Fruit fly (Drosophila melanogaster) whole organism, embryonic: ENCODE results near the gene Cat.

Experiments
- Ada2b ChIP-seq: fragments of 200-800 bp; sonication (Bioruptor generic); IDR thresholded peaks from 2 replicates; pipeline ENCODE4 v1.3.6; 2022; ENCODE audit warnings: missing biosample characterization, missing genetic modification characterization
- CG10321 ChIP-seq: fragments of 200-800 bp; sonication (Bioruptor generic); IDR thresholded peaks from 2 replicates; pipeline ENCODE4 v1.3.6; 2022; ENCODE audit warnings: missing biosample characterization, missing genetic modification characterization
- CG10366 ChIP-seq: fragments of 200-800 bp; sonication (Bioruptor generic); IDR thresholded peaks from 2 replicates; pipeline ENCODE4 v1.3.6; 2022; ENCODE audit warnings: missing biosample characterization, missing genetic modification characterization
- CG10431 ChIP-seq: fragments of 200-800 bp; sonication (Bioruptor generic); optimal IDR thresholded peaks from 3 replicates; lab custom pipeline; 2018; ENCODE audit warnings: missing biosample characterization, mild to moderate bottlenecking, missing genetic modification characterization
- CG10654 ChIP-seq: fragments of 200-800 bp; sonication (Bioruptor generic); optimal IDR thresholded peaks from 2 replicates; lab custom pipeline; 2016; ENCODE audit warnings: missing biosample characterization, missing genetic modification characterization
- CG11085 ChIP-seq: fragments of 200-800 bp; sonication (Bioruptor generic); IDR thresholded peaks from 2 replicates; pipeline ENCODE4 v1.3.6; 2022; ENCODE audit warnings: missing biosample characterization, missing genetic modification characterization
- CG11504 ChIP-seq: fragments of 200-800 bp; sonication (Bioruptor generic); optimal IDR thresholded peaks from 3 replicates; lab custom pipeline; 2019; ENCODE audit warnings: missing biosample characterization, mild to moderate bottlenecking, missing genetic modification characterization, moderate library complexity
- CG12391 ChIP-seq: fragments of 200-800 bp; sonication (Bioruptor generic); optimal IDR thresholded peaks from 3 replicates; lab custom pipeline; 2018; ENCODE audit warnings: missing biosample characterization, mild to moderate bottlenecking, missing genetic modification characterization, moderate library complexity
- CG13287 ChIP-seq: fragments of 200-800 bp; sonication (Bioruptor generic); IDR thresholded peaks from 2 replicates; pipeline ENCODE4 v1.3.6; 2022; ENCODE audit warnings: missing biosample characterization, missing genetic modification characterization; ENCODE audit not compliant: partially characterized antibody
- CG14860 ChIP-seq: fragments of 200-800 bp; sonication (Bioruptor generic); IDR thresholded peaks from 3 replicates; pipeline ENCODE4 v1.3.6; 2022; ENCODE audit warnings: missing biosample characterization, missing genetic modification characterization; ENCODE audit not compliant: partially characterized antibody
- CG15514 ChIP-seq: fragments of 200-800 bp; sonication (Bioruptor generic); optimal IDR thresholded peaks from 3 replicates; lab custom pipeline; 2017; ENCODE audit warnings: missing biosample characterization, missing genetic modification characterization, mild to moderate bottlenecking, moderate library complexity, missing genetic modification reagents
- CG16863 ChIP-seq: fragments of 200-800 bp; sonication (Bioruptor generic); optimal IDR thresholded peaks from 3 replicates; lab custom pipeline; 2016; ENCODE audit warnings: missing biosample characterization, missing genetic modification characterization
- CG17829 ChIP-seq: fragments of 200-800 bp; optimal IDR thresholded peaks from 2 replicates; lab custom pipeline; 2019; ENCODE audit warnings: missing biosample characterization, mild to moderate bottlenecking, missing genetic modification characterization, moderate library complexity
- CG17912 ChIP-seq: fragments of 200-800 bp; sonication (Bioruptor generic); optimal IDR thresholded peaks from 2 replicates; lab custom pipeline; 2018; ENCODE audit warnings: missing biosample characterization, mild to moderate bottlenecking, missing genetic modification characterization
- CG18476 ChIP-seq: fragments of 200-800 bp; sonication (Bioruptor generic); optimal IDR thresholded peaks from 2 replicates; lab custom pipeline; 2016; ENCODE audit warnings: missing biosample characterization, mild to moderate bottlenecking, missing genetic modification characterization
- CG30431 ChIP-seq: fragments of 200-800 bp; sonication (Bioruptor generic); optimal IDR thresholded peaks from 2 replicates; lab custom pipeline; 2017; ENCODE audit warnings: missing biosample characterization, missing genetic modification characterization
- CG31388 ChIP-seq: fragments of 200-800 bp; sonication (Bioruptor generic); optimal IDR thresholded peaks from 2 replicates; lab custom pipeline; 2016; ENCODE audit warnings: missing biosample characterization, missing genetic modification characterization
- CG31441 ChIP-seq: fragments of 200-800 bp; sonication (Bioruptor generic); IDR thresholded peaks from 2 replicates; pipeline ENCODE4 v1.3.6; 2022; ENCODE audit warnings: missing biosample characterization, missing genetic modification characterization
- CG32767 ChIP-seq: fragments of 200-800 bp; sonication (Bioruptor generic); IDR thresholded peaks from 2 replicates; pipeline ENCODE4 v1.3.6; 2022; ENCODE audit warnings: missing biosample characterization, missing genetic modification characterization
- CG34376 ChIP-seq: fragments of 200-800 bp; sonication (Bioruptor generic); optimal IDR thresholded peaks from 2 replicates; lab custom pipeline; 2018; ENCODE audit warnings: missing biosample characterization, mild to moderate bottlenecking, missing genetic modification characterization
- CG3726 ChIP-seq: fragments of 200-800 bp; sonication (Bioruptor generic); IDR thresholded peaks from 3 replicates; pipeline ENCODE4, ENCODE4 v1.3.6; 2022; ENCODE audit warnings: missing biosample characterization, missing genetic modification characterization
- CG6175 ChIP-seq: fragments of 200-800 bp; sonication (Bioruptor generic); IDR thresholded peaks from 3 replicates; pipeline ENCODE4 v1.3.6; 2022; ENCODE audit warnings: missing biosample characterization, missing genetic modification characterization
- CG6254 ChIP-seq: fragments of 200-800 bp; sonication (Bioruptor generic); optimal IDR thresholded peaks from 3 replicates; lab custom pipeline; 2017; ENCODE audit warnings: mild to moderate bottlenecking, missing biosample characterization, missing genetic modification reagents, missing genetic modification characterization
- CG7271 ChIP-seq: fragments of 200-800 bp; sonication (Bioruptor generic); optimal IDR thresholded peaks from 2 replicates; lab custom pipeline; 2018; ENCODE audit warnings: missing biosample characterization, mild to moderate bottlenecking, missing genetic modification characterization, moderate library complexity
- CG7357 ChIP-seq: fragments of 200-800 bp; sonication (Bioruptor generic); IDR thresholded peaks from 3 replicates; pipeline ENCODE4 v1.3.6; 2022; ENCODE audit warnings: missing biosample characterization, missing genetic modification characterization
- CG9609 ChIP-seq: fragments of 200-800 bp; sonication (Bioruptor generic); optimal IDR thresholded peaks from 3 replicates; lab custom pipeline; 2016; ENCODE audit warnings: missing biosample characterization, missing genetic modification characterization
- Chrac-16 ChIP-seq: fragments of 200-800 bp; sonication (Bioruptor generic); optimal IDR thresholded peaks from 3 replicates; lab custom pipeline; 2016; ENCODE audit warnings: missing biosample characterization, missing genetic modification characterization
- D19A ChIP-seq: fragments of 200-800 bp; optimal IDR thresholded peaks from 3 replicates; lab custom pipeline; 2019; ENCODE audit warnings: missing biosample characterization, mild to moderate bottlenecking, missing genetic modification characterization, moderate library complexity
- Gsc ChIP-seq: fragments of 200-800 bp; sonication (Bioruptor generic); IDR thresholded peaks from 2 replicates; pipeline ENCODE4 v1.3.6; 2022; ENCODE audit warnings: missing biosample characterization, missing genetic modification characterization
- Gug ChIP-seq: fragments of 200-800 bp; sonication (Bioruptor generic); IDR thresholded peaks from 4 replicates; pipeline ENCODE4 v1.3.6; 2022; ENCODE audit warnings: missing biosample characterization, missing genetic modification characterization
- Hmx ChIP-seq: fragments of 200-800 bp; sonication (Bioruptor generic); optimal IDR thresholded peaks from 2 replicates; lab custom pipeline; 2016; ENCODE audit warnings: missing biosample characterization, missing genetic modification characterization
- Rfx ChIP-seq: fragments of 200-800 bp; sonication (Bioruptor generic); IDR thresholded peaks from 2 replicates; pipeline ENCODE4 v1.3.6; 2022; ENCODE audit warnings: missing biosample characterization, missing genetic modification characterization
- al ChIP-seq: fragments of 200-800 bp; sonication (Bioruptor generic); IDR thresholded peaks from 2 replicates; pipeline ENCODE4 v1.3.6; 2022; ENCODE audit warnings: missing biosample characterization, missing genetic modification characterization
- ase ChIP-seq: fragments of 200-800 bp; sonication (Bioruptor generic); IDR thresholded peaks from 3 replicates; pipeline ENCODE4 v1.3.6; 2022; ENCODE audit warnings: missing biosample characterization, missing genetic modification characterization
- bab2 ChIP-seq: fragments of 200-800 bp; sonication (Bioruptor generic); optimal IDR thresholded peaks from 2 replicates; lab custom pipeline; 2016; ENCODE audit warnings: missing biosample characterization, missing genetic modification characterization
- chn ChIP-seq: fragments of 200-800 bp; sonication (Bioruptor generic); optimal IDR thresholded peaks from 2 replicates; lab custom pipeline; 2016; ENCODE audit warnings: missing biosample characterization, missing genetic modification characterization
- ci ChIP-seq: fragments of 200-800 bp; sonication (Bioruptor generic); IDR thresholded peaks from 3 replicates; pipeline ENCODE4 v1.3.6; 2022; ENCODE audit warnings: missing biosample characterization, missing genetic modification characterization
- corto ChIP-seq: fragments of 200-800 bp; sonication (Bioruptor generic); optimal IDR thresholded peaks from 2 replicates; lab custom pipeline; 2016; ENCODE audit warnings: missing biosample characterization, mild to moderate bottlenecking, missing genetic modification characterization, moderate library complexity
- crp ChIP-seq, 2 experiments: fragments of 200-800 bp; sonication (Bioruptor generic); optimal IDR thresholded peaks; 2 replicates in 1 of 2; 3 replicates in 1 of 2; lab custom pipeline; 2017; ENCODE audit warnings: missing biosample characterization in 2 of 2, missing genetic modification characterization in 2 of 2, mild to moderate bottlenecking in 1 of 2, moderate library complexity in 1 of 2
- fu2 ChIP-seq: fragments of 200-800 bp; sonication (Bioruptor generic); optimal IDR thresholded peaks from 2 replicates; lab custom pipeline; 2016; ENCODE audit warnings: missing biosample characterization, missing genetic modification characterization
- gem ChIP-seq: fragments of 200-800 bp; sonication (Bioruptor generic); optimal IDR thresholded peaks from 2 replicates; lab custom pipeline; 2019; ENCODE audit warnings: missing biosample characterization, mild to moderate bottlenecking, missing genetic modification characterization, moderate library complexity
- gsb ChIP-seq: fragments of 200-800 bp; sonication (Bioruptor generic); IDR thresholded peaks from 2 replicates; pipeline ENCODE4 v1.3.6; 2022; ENCODE audit warnings: missing biosample characterization, missing genetic modification characterization
- her ChIP-seq: fragments of 200-800 bp; sonication (Bioruptor generic); optimal IDR thresholded peaks from 2 replicates; lab custom pipeline; 2016; ENCODE audit warnings: missing biosample characterization, missing genetic modification characterization
- onecut ChIP-seq: fragments of 200-800 bp; sonication (Bioruptor generic); IDR thresholded peaks from 2 replicates; pipeline ENCODE4 v1.3.6; 2022; ENCODE audit warnings: missing biosample characterization, missing genetic modification characterization
- p53 ChIP-seq: fragments of 200-800 bp; sonication (Bioruptor generic); optimal IDR thresholded peaks from 2 replicates; lab custom pipeline; 2016; ENCODE audit warnings: missing biosample characterization, missing genetic modification characterization
- pb ChIP-seq: fragments of 200-800 bp; sonication (Bioruptor generic); optimal IDR thresholded peaks from 3 replicates; lab custom pipeline; 2016; ENCODE audit warnings: missing biosample characterization, missing genetic modification characterization
- pros ChIP-seq: fragments of 200-800 bp; sonication (Bioruptor generic); optimal IDR thresholded peaks from 3 replicates; lab custom pipeline; 2019; ENCODE audit warnings: missing biosample characterization, mild to moderate bottlenecking, missing genetic modification characterization, moderate library complexity
- sens-2 ChIP-seq: fragments of 200-800 bp; sonication (Bioruptor generic); IDR thresholded peaks from 2 replicates; pipeline ENCODE4 v1.3.6; 2022; ENCODE audit warnings: missing biosample characterization, missing genetic modification characterization
- so ChIP-seq: fragments of 200-800 bp; sonication (Bioruptor generic); IDR thresholded peaks from 3 replicates; pipeline ENCODE4 v1.3.6; 2022; ENCODE audit warnings: missing biosample characterization, missing genetic modification characterization
- sqz ChIP-seq: fragments of 200-800 bp; sonication (Bioruptor generic); optimal IDR thresholded peaks from 3 replicates; lab custom pipeline; 2018; ENCODE audit warnings: missing biosample characterization, mild to moderate bottlenecking, missing genetic modification characterization
- tll ChIP-seq, 2 experiments: fragments of 200-800 bp in 1 of 2; fragments of >200 bp in 1 of 2; sonication (Bioruptor generic) in 1 of 2; optimal IDR thresholded peaks; 2 replicates each; lab custom pipeline; 2017 to 2019; ENCODE audit warnings: missing biosample characterization in 2 of 2, missing genetic modification characterization in 2 of 2, mild to moderate bottlenecking in 1 of 2, moderate library complexity in 1 of 2

The Cat gene

DNA sequence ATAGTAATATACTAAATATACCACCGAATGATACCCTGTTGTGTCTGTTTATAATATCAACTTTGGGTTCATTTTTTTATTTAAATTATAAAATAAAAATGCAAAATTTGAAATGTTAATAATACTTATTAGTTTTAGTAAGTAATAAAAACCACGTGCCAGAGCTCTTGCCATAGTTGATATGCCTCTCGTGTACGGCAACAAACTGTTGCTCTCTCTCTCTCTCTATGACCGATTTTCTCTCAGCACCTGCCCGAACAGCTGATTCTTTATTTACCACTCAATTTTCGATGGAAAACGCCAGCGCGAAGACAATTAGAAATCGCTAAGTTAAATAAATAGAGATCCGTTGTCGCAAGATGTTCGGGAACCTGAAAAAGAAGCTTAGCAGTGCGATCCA is 45.1 kb downstream of the Cat start, which contains the start of gene Dysb (continued):
- TF ChIP-seq CG32767 (peak; percentile 70), her (GFP tag; lab: Kevin White, UChicago) (peak; percentile 21), CG7357 (GFP tag; lab: Robert Waterston, UW) (peak; percentile 60; the same call in 1 of the 3 replicates), CG6254 (GFP tag; lab: Kevin White, UChicago) (peak; percentile 83), gsb (GFP tag; lab: Robert Waterston, UW) (peak; percentile 75), CG9609 (peak; percentile 36), CG18476 (peak; percentile 72), pros (GFP tag; lab: Kevin White, UChicago) (no peak), pb (GFP tag; lab: Kevin White, UChicago) (peak; percentile 4), CG17912 (GFP tag; lab: Kevin White, UChicago) (peak; percentile 27), CG11085 (GFP tag; lab: Robert Waterston, UW) (no peak; the same call in none of the 2 replicates), CG30431 (GFP tag; lab: Kevin White, UChicago) (peak; percentile 59), CG17829 (peak; percentile 93), tll (GFP tag; optimal IDR thresholded peaks at IDR 0.05; lab: Kevin White, UChicago) (no peak), CG11504 (tag; lab: Kevin White, UChicago) (peak; percentile 90), CG10366 (peak; percentile 88), CG10654 (peak; percentile 71), Hmx (GFP tag; lab: Kevin White, UChicago) (peak; percentile 23), Gsc (no peak), ci (GFP tag; lab: Robert Waterston, UW) (peak; percentile 95), sens-2 (GFP tag; lab: Robert Waterston, UW) (no peak; the same call in 1 of the 2 replicates), CG31441 (peak; percentile 94), CG34376 (peak; percentile 88), Gug (peak; percentile 90), CG13287 (GFP tag; lab: Robert Waterston, UW) (peak; percentile 63), Rfx (GFP tag; lab: Robert Waterston, UW) (peak; percentile 96), p53 (GFP tag; lab: Kevin White, UChicago) (no peak), fu2 (GFP tag; lab: Kevin White, UChicago) (peak; percentile 36), gem (tag; lab: Kevin White, UChicago) (peak; percentile 94), ase (GFP tag; lab: Robert Waterston, UW) (peak; percentile 80; the same call in 2 of the 3 replicates), onecut (peak; percentile 86), CG3726 (GFP tag; lab: Robert Waterston, UW) (no peak), CG15514 (GFP tag; lab: Kevin White, UChicago) (peak; percentile 85), bab2 (GFP tag; lab: Kevin White, UChicago) (peak; percentile 74), CG16863 (peak; percentile 16), so (peak; percentile 89), CG31388 (peak; percentile 15), CG6175 (GFP tag; lab: Robert Waterston, UW) (peak; percentile 73; the same call in 2 of the 3 replicates), Chrac-16 (GFP tag; lab: Kevin White, UChicago) (peak; percentile 85), corto (GFP tag; lab: Kevin White, UChicago) (no peak), chn (GFP tag; lab: Kevin White, UChicago) (peak; percentile 67), sqz (GFP tag; lab: Kevin White, UChicago) (peak; percentile 82), al (GFP tag; lab: Robert Waterston, UW) (peak; percentile 85), CG10431 (GFP tag; lab: Kevin White, UChicago) (peak; percentile 77), Ada2b (GFP tag; lab: Robert Waterston, UW) (peak; percentile 88), CG12391 (tag; lab: Kevin White, UChicago) (peak; percentile 92), crp (GFP tag; optimal IDR thresholded peaks at IDR 0.05; lab: Kevin White, UChicago) (peak; percentile 45 to 85), CG10321 (GFP tag; lab: Robert Waterston, UW) (peak; percentile 66), CG14860 (GFP tag; lab: Robert Waterston, UW) (no peak), CG7271 (tag; lab: Kevin White, UChicago) (peak; percentile 47), D19A (tag; lab: Kevin White, UChicago) (peak; percentile 99)
